Worm (Caenorhabditis elegans): ENCODE measurements around the gene csn-3.

DNA sequence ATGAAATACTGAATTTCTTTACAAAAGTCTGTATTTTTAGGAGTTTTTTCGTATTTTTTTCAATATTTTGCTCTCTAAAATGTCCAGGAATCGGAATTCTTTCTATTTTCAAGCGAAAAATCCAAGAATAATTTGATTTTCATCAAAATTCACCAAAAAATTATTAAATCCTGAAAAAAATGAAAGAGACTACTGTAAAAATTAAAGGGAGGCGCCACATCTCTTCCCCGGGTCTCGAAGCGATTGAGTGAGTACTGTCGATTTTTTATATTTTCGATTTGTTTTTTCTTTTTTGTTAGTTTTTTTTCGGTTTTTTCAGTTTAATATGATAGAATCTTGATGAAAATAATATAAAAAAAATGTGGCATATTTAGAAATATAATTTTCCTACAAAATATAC, 11.0 kb upstream of the csn-3 start:
- TF ChIP-seq him-1 (tag; optimal IDR thresholded peaks at IDR 0.05) (no peak), W03F9.2 (tag; optimal IDR thresholded peaks at IDR 0.05) (no peak), dao-5 (tag; optimal IDR thresholded peaks at IDR 0.05) (no peak)
